Worm (Caenorhabditis elegans) whole organism, L1 larva: ENCODE data around the gene T26E4.4.

Experiments used
- dpl-1 ChIP-seq, 3 experiments: fragments of 150-350 bp in 2 of 3; sonication (generic microtip) in 1 of 3; optimal IDR thresholded peaks; 2 replicates each; lab custom pipeline; 2014 to 2017; ENCODE audit warnings: missing biosample characterization in 3 of 3, missing genetic modification characterization in 3 of 3, missing genetic modification reagents in 3 of 3
- elt-3 ChIP-seq, 6 experiments: fragments of 150-350 bp in 1 of 6; sonication (generic microtip); optimal IDR thresholded peaks; 2 replicates each; lab custom pipeline; 2017 to 2018; ENCODE audit warnings: missing biosample characterization in 6 of 6, missing genetic modification characterization in 6 of 6, inconsistent platforms in 1 of 6
- fkh-8 ChIP-seq: sonication (generic microtip); optimal IDR thresholded peaks from 2 replicates; lab custom pipeline; 2016; ENCODE audit warnings: mild to moderate bottlenecking, missing genetic modification characterization, missing compliant biosample characterization
- hlh-17 ChIP-seq: fragments of 200-800 bp; sonication (Bioruptor generic); optimal IDR thresholded peaks from 2 replicates; lab custom pipeline; 2018; ENCODE audit warnings: missing genetic modification characterization, mild to moderate bottlenecking, missing compliant biosample characterization, moderate library complexity, borderline replicate concordance
- hpl-2 ChIP-seq: fragments of 150-350 bp; optimal IDR thresholded peaks from 2 replicates; lab custom pipeline; 2014; ENCODE audit warnings: missing biosample characterization, missing genetic modification reagents, missing genetic modification characterization
- mef-2 ChIP-seq: fragments of 150-350 bp; optimal IDR thresholded peaks from 2 replicates; lab custom pipeline; 2014; ENCODE audit warnings: missing biosample characterization, missing genetic modification characterization
- nhr-12 ChIP-seq: sonication (generic microtip); optimal IDR thresholded peaks from 2 replicates; lab custom pipeline; 2017; ENCODE audit warnings: missing biosample characterization, missing genetic modification characterization
- pag-3 ChIP-seq: sonication (generic microtip); optimal IDR thresholded peaks from 2 replicates; lab custom pipeline; 2017; ENCODE audit warnings: missing genetic modification characterization, mild to moderate bottlenecking, missing compliant biosample characterization, antibody characterized with exemption, borderline replicate concordance; ENCODE audit not compliant: insufficient read depth
- pax-3 ChIP-seq: fragments of 200-800 bp; sonication (Bioruptor generic); optimal IDR thresholded peaks from 2 replicates; lab custom pipeline; 2018; ENCODE audit warnings: mild to moderate bottlenecking, missing genetic modification characterization, moderate library complexity, missing compliant biosample characterization
- sox-4 ChIP-seq: sonication (generic microtip); optimal IDR thresholded peaks from 2 replicates; lab custom pipeline; 2016; ENCODE audit warnings: missing genetic modification characterization, missing compliant biosample characterization
- tbx-2 ChIP-seq: sonication (generic microtip); optimal IDR thresholded peaks from 2 replicates; lab custom pipeline; 2016; ENCODE audit warnings: missing genetic modification characterization, missing compliant biosample characterization
- ztf-11 ChIP-seq, 2 experiments: sonication (generic microtip); optimal IDR thresholded peaks; 2 replicates each; lab custom pipeline; 2016 to 2017; ENCODE audit warnings: missing genetic modification characterization in 2 of 2, missing biosample characterization in 1 of 2, missing compliant biosample characterization in 1 of 2

Gene T26E4.4

ce11 chrV:15741851-15742250 is 50.5 kb downstream of the T26E4.4 start, which contains the start of gene str-18:
Gene str-18, minus strand, starts transcription at chrV:15741951.
- no peak for TF ChIP-seq fkh-8 (tag; lab: Kevin White, UChicago)
- no peak for TF ChIP-seq mef-2 (tag; lab: Kevin White, UChicago)
- TF ChIP-seq dpl-1 (GFP tag; optimal IDR thresholded peaks at IDR 0.05; lab: Kevin White, UChicago), result no peak
- no peak for TF ChIP-seq hpl-2 (GFP tag; lab: Kevin White, UChicago)
- no peak for TF ChIP-seq elt-3 (tag; optimal IDR thresholded peaks at IDR 0.05; lab: Kevin White, UChicago)
- no peak for TF ChIP-seq nhr-12 (tag; lab: Kevin White, UChicago)
- TF ChIP-seq sox-4 (tag; lab: Kevin White, UChicago), result no peak
- TF ChIP-seq pax-3 (tag; lab: Kevin White, UChicago), result no peak
- TF ChIP-seq ztf-11 (tag; optimal IDR thresholded peaks at IDR 0.05; lab: Kevin White, UChicago), result no peak
- no peak for TF ChIP-seq hlh-17
- no peak for TF ChIP-seq pag-3
- TF ChIP-seq tbx-2 (tag; lab: Kevin White, UChicago), result no peak
- TF ChIP-seq, all 84 proteins: peak for 0
